Fruit fly (Drosophila melanogaster): ENCODE data around the gene CG4842.

DNA sequence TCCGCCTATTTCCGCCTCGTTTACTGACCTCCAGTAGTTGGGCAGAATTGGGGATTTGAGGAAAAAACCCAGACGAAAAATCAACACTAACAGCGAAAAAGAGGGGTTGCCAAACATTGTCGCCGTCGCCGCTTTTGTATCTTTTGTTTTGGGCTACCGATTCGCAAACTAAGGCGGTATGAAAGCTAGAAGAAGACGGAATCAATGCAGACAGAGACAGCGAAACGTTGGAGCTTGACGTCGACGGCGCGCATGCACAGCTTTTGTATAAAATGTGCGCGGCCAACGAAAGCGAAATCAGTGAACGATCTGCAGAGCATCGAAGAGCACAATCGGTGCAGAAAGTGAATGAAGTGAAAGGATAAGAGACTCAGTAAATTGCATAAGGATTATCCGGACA is 29.5 kb upstream of the CG4842 start, which contains the start of gene CG4998:
- TF ChIP-seq net (GFP tag; optimal IDR thresholded peaks at IDR 0.05) = no peak
- TF ChIP-seq CG16779 (tag; optimal IDR thresholded peaks at IDR 0.05) = no peak
- TF ChIP-seq Eip93F (GFP tag; optimal IDR thresholded peaks at IDR 0.05) = no peak
- no peak for TF ChIP-seq dac (GFP tag; optimal IDR thresholded peaks at IDR 0.05)
- no peak for TF ChIP-seq eg (GFP tag; IDR thresholded peaks at IDR 0.05)
- TF ChIP-seq CG32006 (GFP tag; optimal IDR thresholded peaks at IDR 0.05) = no peak
- TF ChIP-seq Sox102F (GFP tag; optimal IDR thresholded peaks at IDR 0.05) = no peak
- no peak for TF ChIP-seq cyc (GFP tag; optimal IDR thresholded peaks at IDR 0.05)
